Worm (Caenorhabditis elegans): ENCODE measurements around the gene wdr-37.

Gene wdr-37

DNA sequence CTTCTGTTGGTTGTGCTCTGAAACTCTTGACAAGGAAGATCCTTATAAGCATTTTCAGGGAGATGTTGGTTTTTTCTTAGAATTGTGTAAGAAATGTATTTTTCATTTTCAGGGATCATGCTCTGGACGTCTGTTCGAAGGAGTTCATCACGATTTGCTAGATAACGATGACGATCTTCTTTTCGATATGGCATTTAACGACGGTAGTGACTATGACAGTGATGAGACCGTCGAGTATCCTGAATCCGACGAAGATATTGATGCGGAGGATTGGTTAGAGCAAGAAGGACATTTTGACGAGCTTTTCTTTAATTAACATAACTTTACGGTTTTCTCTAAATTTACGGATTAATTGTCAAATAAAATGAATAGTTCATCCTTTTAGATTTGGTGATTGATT is 11.1 kb downstream of the wdr-37 start:
- TF ChIP-seq R02D3.7 (tag; optimal IDR thresholded peaks at IDR 0.05) (no peak), ama-1 (optimal IDR thresholded peaks at IDR 0.05) (peak; percentile 64)

- TF ChIP-seq F26F4.8 (GFP tag; conservative IDR thresholded peaks at IDR 0.05) (no peak), hlh-11 (tag; optimal IDR thresholded peaks at IDR 0.05) (no peak), nhr-6 (tag; optimal IDR thresholded peaks at IDR 0.05) (no peak), ZK337.2 (GFP tag; IDR thresholded peaks at IDR 0.05) (no peak), aha-1 (tag) (no peak), zfp-2 (tag; optimal IDR thresholded peaks at IDR 0.05) (no peak), F10B5.3 (tag; optimal IDR thresholded peaks at IDR 0.05) (no peak), dpl-1 (GFP tag; optimal IDR thresholded peaks at IDR 0.05) (peak; percentile 69), mes-2 (tag; optimal IDR thresholded peaks at IDR 0.05; ENCODE audit: poor library complexity, severe bottlenecking) (peak; percentile 41), ztf-11 (tag; optimal IDR thresholded peaks at IDR 0.05) (no peak)
These were observed 12.9 kb downstream of the wdr-37 start, which contains the start of gene F56D2.2 for ce11 chrIII:5586925-5587324. Gene F56D2.2 (plus strand): TSS chrIII:5587263.

DNA sequence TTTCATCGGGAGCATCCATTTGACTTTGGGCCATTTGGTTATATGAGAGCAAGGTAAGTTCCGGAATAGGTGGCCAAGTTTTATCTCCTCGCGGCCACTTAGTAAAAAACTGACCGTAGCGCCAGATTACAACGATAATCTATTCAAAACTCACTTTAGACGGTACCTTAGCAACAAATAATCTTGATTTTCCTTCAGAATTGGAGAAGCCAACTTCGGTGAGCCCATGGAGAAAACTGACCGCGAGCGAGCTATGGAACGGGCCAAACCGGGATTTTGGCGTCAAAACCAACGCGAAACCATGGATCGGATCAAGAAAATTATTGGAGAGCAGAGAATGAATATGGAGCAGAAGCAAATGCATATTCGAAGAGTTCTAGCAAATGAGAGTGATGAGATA is 14.1 kb downstream of the wdr-37 start:
- TF ChIP-seq F44E2.7 (GFP tag; IDR thresholded peaks at IDR 0.05) (no peak), spr-3 (GFP tag; optimal IDR thresholded peaks at IDR 0.05) (no peak), ceh-62 (tag; optimal IDR thresholded peaks at IDR 0.05) (no peak), ceh-44 (GFP tag; IDR thresholded peaks at IDR 0.05) (no peak), lin-1 (GFP tag; IDR thresholded peaks at IDR 0.05) (no peak), daf-12 (tag; optimal IDR thresholded peaks at IDR 0.05) (no peak), dve-1 (tag; optimal IDR thresholded peaks at IDR 0.05; ENCODE audit: insufficient read depth) (no peak), dmd-6 (GFP tag; IDR thresholded peaks at IDR 0.05) (no peak), mdt-29 (GFP tag; IDR thresholded peaks at IDR 0.05) (no peak), F37D6.2 (tag; optimal IDR thresholded peaks at IDR 0.05) (no peak), zfp-2 (tag; optimal IDR thresholded peaks at IDR 0.05) (no peak), mxl-3 (GFP tag; optimal IDR thresholded peaks at IDR 0.05) (no peak), tag-97 (GFP tag; IDR thresholded peaks at IDR 0.05) (no peak), lin-38 (GFP tag; IDR thresholded peaks at IDR 0.05) (no peak), zip-11 (GFP tag; IDR thresholded peaks at IDR 0.05) (no peak), lir-3 (tag; optimal IDR thresholded peaks at IDR 0.05) (no peak), ceh-82 (tag; optimal IDR thresholded peaks at IDR 0.05) (no peak), lin-39 (tag; optimal IDR thresholded peaks at IDR 0.05) (no peak)

DNA sequence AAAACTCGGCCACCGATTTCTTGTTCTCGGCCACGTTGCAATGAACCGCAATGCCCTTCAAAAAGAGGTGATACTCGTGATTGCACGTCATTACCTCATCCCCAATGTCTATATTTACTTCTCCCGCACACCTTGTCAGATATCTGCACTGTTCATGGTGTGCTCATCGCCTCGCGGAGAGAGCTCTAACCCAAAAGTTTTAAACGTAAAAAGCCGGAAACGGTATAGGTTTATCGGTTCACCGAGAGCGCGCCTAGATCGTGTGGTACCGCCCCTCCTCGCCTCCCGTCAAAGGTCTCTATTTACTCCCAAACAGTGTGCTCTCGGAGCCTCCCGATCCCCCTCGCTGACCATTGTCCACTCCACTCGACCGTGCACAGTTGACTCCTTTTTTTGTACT is 15.2 kb downstream of the wdr-37 start, which contains the start of gene F56D2.3:
TSS of gene F56D2.3 (plus strand) at position 301 of the 400 bp plus-strand sequence.
- TF ChIP-seq nhr-42 (GFP tag; IDR thresholded peaks at IDR 0.05) (no peak), egl-27 (tag; optimal IDR thresholded peaks at IDR 0.05) (no peak), ceh-32 (tag; optimal IDR thresholded peaks at IDR 0.05; ENCODE audit: poor library complexity) (no peak), dmd-9 (GFP tag; IDR thresholded peaks at IDR 0.05) (no peak), ztf-11 (tag; optimal IDR thresholded peaks at IDR 0.05) (no peak), fkh-10 (GFP tag; optimal IDR thresholded peaks at IDR 0.05) (no peak), lir-3 (tag; optimal IDR thresholded peaks at IDR 0.05) (no peak), ceh-44 (GFP tag; IDR thresholded peaks at IDR 0.05) (no peak), F10B5.3 (tag; optimal IDR thresholded peaks at IDR 0.05) (no peak), dve-1 (tag; optimal IDR thresholded peaks at IDR 0.05; ENCODE audit: insufficient read depth) (no peak), nhr-28 (tag; optimal IDR thresholded peaks at IDR 0.05) (no peak), tag-97 (GFP tag; IDR thresholded peaks at IDR 0.05) (no peak), daf-12 (tag; optimal IDR thresholded peaks at IDR 0.05) (no peak), F26F4.8 (GFP tag; conservative IDR thresholded peaks at IDR 0.05) (no peak), daf-8 (GFP tag; IDR thresholded peaks at IDR 0.05) (no peak), hlh-30 (tag; optimal IDR thresholded peaks at IDR 0.05; ENCODE audit: insufficient read depth) (no peak), attf-4 (tag; optimal IDR thresholded peaks at IDR 0.05) (no peak)
